Worm (Caenorhabditis elegans) whole organism, L4/young adult: ENCODE data around the gene fipr-11.

Source experiments
- W03F9.2 ChIP-seq: fragments of 150-350 bp; optimal IDR thresholded peaks from 2 replicates; lab custom pipeline; 2014; ENCODE audit warnings: missing biosample characterization, missing genetic modification characterization
- dao-5 ChIP-seq: sonication (generic microtip); optimal IDR thresholded peaks from 2 replicates; lab custom pipeline; 2016; ENCODE audit warnings: missing genotype, missing genetic modification characterization, moderate library complexity, missing compliant biosample characterization
- him-1 ChIP-seq: sonication (generic microtip); optimal IDR thresholded peaks from 2 replicates; lab custom pipeline; 2016; ENCODE audit warnings: missing genotype, missing genetic modification reagents, missing genetic modification characterization, missing compliant biosample characterization

The fipr-11 gene

ce11 chrV:9871339-9871738 lies 34.7 kb downstream of the fipr-11 start, which contains the start of gene srab-18:
srab-18 (minus strand) TSS chrV:9871439.
- no peak for TF ChIP-seq him-1
- TF ChIP-seq dao-5 (tag; lab: Kevin White, UChicago) = no peak
- no peak for TF ChIP-seq W03F9.2 (tag; lab: Kevin White, UChicago)

- TF ChIP-seq him-1 (no peak), W03F9.2 (tag; lab: Kevin White, UChicago) (no peak), dao-5 (tag; lab: Kevin White, UChicago) (no peak)
These were observed 37.7 kb downstream of the fipr-11 start, which contains the start of gene srab-17 for ce11 chrV:9868311-9868710. srab-17 (minus strand) TSS chrV:9868411.

- no peak for TF ChIP-seq W03F9.2 (tag; lab: Kevin White, UChicago)
- TF ChIP-seq him-1 = no peak
- TF ChIP-seq dao-5 (tag; lab: Kevin White, UChicago) = no peak
These were observed 45.7 kb downstream of the fipr-11 start for ce11 chrV:9860337-9860736.

- TF ChIP-seq dao-5 (tag; lab: Kevin White, UChicago) (no peak), him-1 (no peak), W03F9.2 (tag; lab: Kevin White, UChicago) (no peak)
These were observed 46.2 kb downstream of the fipr-11 start, which contains the start of gene lsy-12 for ce11 chrV:9859863-9860262. lsy-12 (minus strand) TSS chrV:9859963.

DNA sequence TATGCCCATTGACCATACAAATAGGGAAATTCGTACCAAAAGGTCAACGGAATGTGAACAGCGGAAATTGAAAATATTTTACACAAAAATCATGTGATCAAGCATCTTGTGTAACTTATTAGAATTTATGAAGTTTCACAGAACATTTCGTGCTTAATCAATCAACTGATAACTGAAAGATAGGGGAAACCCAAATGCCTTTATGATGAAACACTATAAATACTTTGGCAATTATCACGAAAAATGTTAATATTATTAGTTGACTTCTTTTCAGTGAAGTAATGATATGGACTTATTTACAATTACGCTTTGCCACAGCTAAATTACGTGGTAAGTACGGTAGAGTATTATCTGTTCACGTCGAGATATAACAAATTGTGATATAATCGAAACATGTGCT lies 49.0 kb downstream of the fipr-11 start:
- no peak for TF ChIP-seq dao-5 (tag; lab: Kevin White, UChicago)
- TF ChIP-seq W03F9.2 (tag; lab: Kevin White, UChicago) = no peak
- TF ChIP-seq him-1 = no peak

DNA sequence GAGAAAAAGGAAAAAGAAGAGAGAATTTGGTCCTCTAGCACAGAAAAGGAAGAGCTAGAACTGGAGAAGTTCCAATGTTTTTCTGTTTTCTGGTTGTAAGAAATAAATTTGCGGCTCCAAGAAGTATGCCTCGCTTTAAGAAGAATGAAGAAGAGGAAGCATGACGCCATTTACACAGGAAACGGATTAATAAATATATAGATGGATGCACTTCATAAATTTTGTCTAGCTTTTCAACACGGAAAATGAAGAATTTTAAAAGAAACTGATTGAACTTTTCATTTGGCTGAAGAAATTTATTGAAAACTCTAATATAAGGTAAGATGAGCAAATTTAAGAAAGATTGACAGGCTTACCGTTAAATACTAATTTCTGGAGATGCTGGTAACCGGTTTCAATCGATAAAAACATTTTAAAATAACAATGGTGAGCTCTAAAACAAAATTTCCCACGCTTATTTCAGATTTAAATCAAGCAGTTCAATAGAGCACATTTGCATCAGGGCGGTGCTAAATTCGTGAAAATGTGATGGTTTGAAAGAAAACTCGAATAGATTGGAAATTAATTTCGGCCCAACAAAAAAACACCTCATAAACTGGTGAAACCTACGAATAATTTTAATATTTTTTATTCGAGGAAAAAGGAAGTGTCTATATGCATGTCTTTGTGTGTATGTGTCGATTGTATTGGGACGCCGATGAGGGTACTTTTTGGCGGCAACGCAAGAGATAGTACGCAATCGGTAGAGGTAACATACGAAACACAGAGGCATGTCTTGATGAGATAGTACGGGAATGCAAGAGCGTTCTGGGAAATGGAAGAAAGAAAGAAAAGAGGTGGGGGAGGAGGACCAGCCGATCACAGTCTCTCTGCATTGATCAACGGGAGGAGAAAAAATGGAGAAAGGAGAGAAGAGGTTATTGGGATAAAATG lies 49.8 kb downstream of the fipr-11 start:
- TF ChIP-seq him-1 (no peak), W03F9.2 (tag; lab: Kevin White, UChicago) (no peak), dao-5 (tag; lab: Kevin White, UChicago) (no peak)
